Fruit fly (Drosophila melanogaster) whole organism, pupa: ENCODE data around the gene Rad9.

Source experiments
- CG10348 ChIP-seq: fragments of 200-800 bp; sonication (Bioruptor generic); IDR thresholded peaks from 2 replicates; pipeline ENCODE4 v1.3.6; 2022; ENCODE audit warnings: missing biosample characterization, missing genetic modification characterization
- CG12605 ChIP-seq: fragments of 200-800 bp; sonication (Bioruptor generic); IDR thresholded peaks from 2 replicates; pipeline ENCODE4 v1.3.6; 2022; ENCODE audit warnings: missing biosample characterization, missing genetic modification characterization
- CG13204 ChIP-seq: fragments of 200-800 bp; sonication (Bioruptor generic); optimal IDR thresholded peaks from 2 replicates; lab custom pipeline; 2018; ENCODE audit warnings: missing biosample characterization, mild to moderate bottlenecking, missing genetic modification characterization, moderate library complexity
- CG14655 ChIP-seq: fragments of 200-800 bp; sonication (Bioruptor generic); optimal IDR thresholded peaks from 3 replicates; lab custom pipeline; 2017; ENCODE audit warnings: mild to moderate bottlenecking, missing biosample characterization, missing genetic modification reagents, missing genetic modification characterization
- CG15710 ChIP-seq: fragments of 200-800 bp; sonication (Bioruptor generic); optimal IDR thresholded peaks from 2 replicates; lab custom pipeline; 2018; ENCODE audit warnings: missing biosample characterization, mild to moderate bottlenecking, missing genetic modification characterization, moderate library complexity
- CG17806 ChIP-seq: fragments of 200-800 bp; sonication (Bioruptor generic); optimal IDR thresholded peaks from 2 replicates; lab custom pipeline; 2018; ENCODE audit warnings: missing biosample characterization, mild to moderate bottlenecking, missing genetic modification characterization, moderate library complexity
- CG32121 ChIP-seq: fragments of 200-800 bp; sonication (Bioruptor generic); IDR thresholded peaks from 2 replicates; pipeline ENCODE4 v1.3.6; 2022; ENCODE audit warnings: missing biosample characterization, missing genetic modification characterization
- CG34367 ChIP-seq: fragments of 200-800 bp; sonication (Bioruptor generic); optimal IDR thresholded peaks from 2 replicates; lab custom pipeline; 2018; ENCODE audit warnings: missing biosample characterization, mild to moderate bottlenecking, missing genetic modification characterization
- CG4496 ChIP-seq: fragments of 200-800 bp; sonication (Bioruptor generic); IDR thresholded peaks from 3 replicates; pipeline ENCODE4 v1.3.6; 2022; ENCODE audit warnings: missing biosample characterization, missing genetic modification characterization
- CG8159 ChIP-seq: fragments of 200-800 bp; sonication (Bioruptor generic); optimal IDR thresholded peaks from 3 replicates; lab custom pipeline; 2018; ENCODE audit warnings: missing biosample characterization, mild to moderate bottlenecking, missing genetic modification characterization, moderate library complexity
- CG8301 ChIP-seq: fragments of 200-800 bp; sonication (Bioruptor generic); optimal IDR thresholded peaks from 2 replicates; lab custom pipeline; 2018; ENCODE audit warnings: missing biosample characterization, mild to moderate bottlenecking, missing genetic modification characterization
- CG9948 ChIP-seq: fragments of 200-800 bp; sonication (Bioruptor generic); optimal IDR thresholded peaks from 2 replicates; lab custom pipeline; 2018; ENCODE audit warnings: missing biosample characterization, mild to moderate bottlenecking, missing genetic modification characterization, moderate library complexity
- D1 ChIP-seq: fragments of 200-800 bp; sonication (Bioruptor generic); optimal IDR thresholded peaks from 2 replicates; lab custom pipeline; 2018; ENCODE audit warnings: missing biosample characterization, mild to moderate bottlenecking, missing genetic modification characterization, moderate library complexity
- EcR ChIP-seq: fragments of 200-800 bp; sonication (Bioruptor generic); optimal IDR thresholded peaks from 3 replicates; lab custom pipeline; 2019; ENCODE audit warnings: missing biosample characterization, missing genetic modification characterization, mild to moderate bottlenecking, moderate library complexity, missing genetic modification reagents
- Ets98B ChIP-seq: fragments of 200-800 bp; sonication (Bioruptor generic); IDR thresholded peaks from 2 replicates; pipeline ENCODE4 v1.3.6; 2022; ENCODE audit warnings: missing biosample characterization, missing genetic modification characterization
- Pif1A ChIP-seq: fragments of 200-800 bp; sonication (Bioruptor generic); optimal IDR thresholded peaks from 3 replicates; lab custom pipeline; 2016; ENCODE audit warnings: missing biosample characterization, missing genetic modification characterization
- Pif1B ChIP-seq: fragments of 200-800 bp; sonication (Bioruptor generic); optimal IDR thresholded peaks from 3 replicates; lab custom pipeline; 2016; ENCODE audit warnings: missing biosample characterization, missing genetic modification characterization
- Snoo ChIP-seq: fragments of 200-800 bp; sonication (Bioruptor generic); optimal IDR thresholded peaks from 3 replicates; lab custom pipeline; 2017; ENCODE audit warnings: missing biosample characterization, mild to moderate bottlenecking, missing genetic modification characterization, inconsistent platforms
- fd96Ca ChIP-seq: fragments of 200-800 bp; sonication (Bioruptor generic); IDR thresholded peaks from 3 replicates; pipeline ENCODE4 v1.3.6; 2022; ENCODE audit warnings: missing biosample characterization, missing genetic modification characterization
- gl ChIP-seq: fragments of 200-800 bp; sonication (Bioruptor generic); optimal IDR thresholded peaks from 2 replicates; lab custom pipeline; 2018; ENCODE audit warnings: missing biosample characterization, mild to moderate bottlenecking, missing genetic modification characterization
- rn ChIP-seq: fragments of 200-800 bp; sonication (Bioruptor generic); IDR thresholded peaks from 2 replicates; pipeline ENCODE4 v1.3.6; 2022; ENCODE audit warnings: missing biosample characterization, missing genetic modification characterization

Rad9 gene

dm6 chr3L:18889222-18889866 lies 17.0 kb upstream of the Rad9 start:
- peak; percentile 72 for TF ChIP-seq Ets98B (GFP tag; lab: Robert Waterston, UW)
- TF ChIP-seq D1: no peak
- TF ChIP-seq rn (GFP tag; lab: Robert Waterston, UW): no peak
- peak; percentile 4 for TF ChIP-seq CG17806
- TF ChIP-seq Pif1A (GFP tag; lab: Kevin White, UChicago): peak; percentile 19
- TF ChIP-seq EcR: peak; percentile 71
- TF ChIP-seq CG14655 (GFP tag; lab: Kevin White, UChicago): peak; percentile 36
- no peak for TF ChIP-seq fd96Ca
- peak; percentile 56 for TF ChIP-seq CG12605 (GFP tag; lab: Robert Waterston, UW)
- no peak for TF ChIP-seq CG9948 (tag; lab: Kevin White, UChicago)
- TF ChIP-seq CG8301 (tag; lab: Kevin White, UChicago): peak; percentile 26
- TF ChIP-seq CG15710 (tag; lab: Kevin White, UChicago): no peak
- TF ChIP-seq Pif1B: no peak
- peak; percentile 47 for TF ChIP-seq CG8159 (tag; lab: Kevin White, UChicago)
- TF ChIP-seq CG13204: no peak
- 0 out of 2 replicates have a peak, but pooled peaks have one; percentile 14 for TF ChIP-seq CG32121 (GFP tag; lab: Robert Waterston, UW)
- TF ChIP-seq CG10348 (GFP tag; lab: Robert Waterston, UW): no peak
- TF ChIP-seq CG4496: peak; percentile 75; the same call in 2 of the 3 replicates
- peak; percentile 16 for TF ChIP-seq Snoo (tag; lab: Kevin White, UChicago)
- TF ChIP-seq CG34367 (tag; lab: Kevin White, UChicago): no peak
- peak; percentile 62 for TF ChIP-seq gl

DNA sequence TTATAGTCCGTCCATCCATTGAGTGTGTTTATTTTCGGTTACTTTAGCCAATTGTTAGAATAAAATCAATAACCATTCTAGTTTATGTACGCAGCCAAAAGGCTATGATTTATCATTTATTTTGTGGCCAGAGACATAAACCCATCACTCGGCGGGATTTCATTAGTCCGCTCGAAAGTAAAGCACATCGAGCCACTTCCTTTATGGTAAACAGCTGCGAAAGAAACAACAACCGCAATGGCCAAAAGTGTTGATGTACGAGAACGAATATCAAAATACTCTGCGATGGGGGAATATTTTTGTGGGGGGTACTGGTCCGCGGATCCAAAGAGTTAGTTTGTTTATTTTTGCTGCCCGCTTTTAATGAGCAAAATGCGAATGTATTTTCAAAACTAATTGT lies 9.3 kb upstream of the Rad9 start:
- TF ChIP-seq CG10348 (GFP tag; lab: Robert Waterston, UW) (no peak), CG9948 (tag; lab: Kevin White, UChicago) (no peak), EcR (no peak), CG32121 (GFP tag; lab: Robert Waterston, UW) (no peak), CG14655 (GFP tag; lab: Kevin White, UChicago) (no peak), CG17806 (no peak), D1 (no peak), CG8301 (tag; lab: Kevin White, UChicago) (no peak), CG34367 (tag; lab: Kevin White, UChicago) (no peak), CG12605 (GFP tag; lab: Robert Waterston, UW) (no peak), Pif1A (GFP tag; lab: Kevin White, UChicago) (no peak), CG8159 (tag; lab: Kevin White, UChicago) (no peak)

DNA sequence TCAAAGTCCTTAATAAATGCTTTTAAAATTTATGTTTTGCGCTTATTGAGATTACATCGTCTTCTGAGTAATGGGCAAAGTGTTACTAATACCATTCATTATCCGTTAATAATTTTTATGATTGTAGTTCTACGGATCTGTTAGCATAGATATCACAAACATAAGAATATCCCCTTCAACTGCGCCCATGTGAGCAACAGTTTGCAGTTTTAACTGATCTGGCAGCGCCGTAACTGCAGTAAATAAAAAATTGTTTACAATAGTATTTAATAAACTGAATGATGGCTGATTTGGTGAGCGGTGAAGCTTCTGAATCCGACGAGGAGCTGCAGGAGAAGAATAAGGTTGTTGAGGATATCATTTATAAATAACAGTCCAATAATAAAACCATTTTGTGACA lies 2.3 kb downstream of the Rad9 start, which contains the start of gene Blos3:
Blos3 (plus strand) TSS at position 198 of the 400 bp plus-strand sequence.
- TF ChIP-seq CG17806: peak; percentile 32
- TF ChIP-seq CG8159 (tag; lab: Kevin White, UChicago): no peak
- no peak for TF ChIP-seq CG12605 (GFP tag; lab: Robert Waterston, UW)
- TF ChIP-seq CG10348 (GFP tag; lab: Robert Waterston, UW): no peak
- no peak for TF ChIP-seq Pif1A (GFP tag; lab: Kevin White, UChicago)
- no peak for TF ChIP-seq CG14655 (GFP tag; lab: Kevin White, UChicago)
- TF ChIP-seq CG9948 (tag; lab: Kevin White, UChicago): peak; percentile 15
- TF ChIP-seq CG8301 (tag; lab: Kevin White, UChicago): no peak
- TF ChIP-seq Ets98B (GFP tag; lab: Robert Waterston, UW): no peak; the same call in 1 of the 2 replicates
- peak; percentile 46; the same call in 2 of the 3 replicates for TF ChIP-seq CG4496
- no peak for TF ChIP-seq EcR
- peak; percentile 24 for TF ChIP-seq CG15710 (tag; lab: Kevin White, UChicago)
- TF ChIP-seq Snoo (tag; lab: Kevin White, UChicago): no peak
- no peak for TF ChIP-seq Pif1B
- peak; percentile 65; the same call in 2 of the 3 replicates for TF ChIP-seq fd96Ca
- no peak for TF ChIP-seq gl
- TF ChIP-seq CG34367 (tag; lab: Kevin White, UChicago): no peak
- no peak for TF ChIP-seq rn (GFP tag; lab: Robert Waterston, UW)
- peak; percentile 63 for TF ChIP-seq CG32121 (GFP tag; lab: Robert Waterston, UW)
- TF ChIP-seq CG13204: no peak
- TF ChIP-seq D1: no peak
- TF ChIP-seq, all 21 proteins: peak for 6

- peak; percentile 51 for TF ChIP-seq CG8301 (tag; lab: Kevin White, UChicago)
- peak; percentile 22; the same call in 1 of the 2 replicates for TF ChIP-seq Ets98B (GFP tag; lab: Robert Waterston, UW)
- TF ChIP-seq CG4496: peak; percentile 35; the same call in 1 of the 3 replicates
- TF ChIP-seq CG17806: peak; percentile 38
- no peak for TF ChIP-seq CG14655 (GFP tag; lab: Kevin White, UChicago)
- TF ChIP-seq D1: no peak
- no peak for TF ChIP-seq Pif1A (GFP tag; lab: Kevin White, UChicago)
- no peak for TF ChIP-seq gl
- 0 out of 2 replicates have a peak, but pooled peaks have one; percentile 42 for TF ChIP-seq CG32121 (GFP tag; lab: Robert Waterston, UW)
- TF ChIP-seq CG8159 (tag; lab: Kevin White, UChicago): peak; percentile 61
- TF ChIP-seq fd96Ca: no peak
- TF ChIP-seq rn (GFP tag; lab: Robert Waterston, UW): 0 out of 2 replicates have a peak, but pooled peaks have one; percentile 6
- peak; percentile 40 for TF ChIP-seq CG15710 (tag; lab: Kevin White, UChicago)
- peak; percentile 41 for TF ChIP-seq Snoo (tag; lab: Kevin White, UChicago)
- TF ChIP-seq Pif1B: peak; percentile 30
These were observed 3.1 kb downstream of the Rad9 start, which contains the start of gene Grx1 for dm6 chr3L:18869035-18869826. Gene Grx1, plus strand, starts transcription at chr3L:18869230.

DNA sequence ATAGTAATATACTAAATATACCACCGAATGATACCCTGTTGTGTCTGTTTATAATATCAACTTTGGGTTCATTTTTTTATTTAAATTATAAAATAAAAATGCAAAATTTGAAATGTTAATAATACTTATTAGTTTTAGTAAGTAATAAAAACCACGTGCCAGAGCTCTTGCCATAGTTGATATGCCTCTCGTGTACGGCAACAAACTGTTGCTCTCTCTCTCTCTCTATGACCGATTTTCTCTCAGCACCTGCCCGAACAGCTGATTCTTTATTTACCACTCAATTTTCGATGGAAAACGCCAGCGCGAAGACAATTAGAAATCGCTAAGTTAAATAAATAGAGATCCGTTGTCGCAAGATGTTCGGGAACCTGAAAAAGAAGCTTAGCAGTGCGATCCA lies 4.8 kb downstream of the Rad9 start, which contains the start of gene Dysb:
Dysb (plus strand) TSS at position 251 of the 400 bp plus-strand sequence.
- TF ChIP-seq CG8159 (tag; lab: Kevin White, UChicago): peak; percentile 79
- TF ChIP-seq CG9948 (tag; lab: Kevin White, UChicago): peak; percentile 70
- no peak for TF ChIP-seq gl
- TF ChIP-seq D1: peak; percentile 46
- peak; percentile 70 for TF ChIP-seq CG34367 (tag; lab: Kevin White, UChicago)
- no peak; the same call in 2 of the 3 replicates for TF ChIP-seq fd96Ca
- no peak; the same call in 1 of the 2 replicates for TF ChIP-seq rn (GFP tag; lab: Robert Waterston, UW)
- peak; percentile 83 for TF ChIP-seq CG17806
- TF ChIP-seq CG12605 (GFP tag; lab: Robert Waterston, UW): peak; percentile 92
- TF ChIP-seq Pif1B: peak; percentile 82
- no peak for TF ChIP-seq CG14655 (GFP tag; lab: Kevin White, UChicago)
- TF ChIP-seq CG13204: no peak
- TF ChIP-seq CG4496: peak; percentile 93
- TF ChIP-seq CG32121 (GFP tag; lab: Robert Waterston, UW): peak; percentile 90
- peak; percentile 75 for TF ChIP-seq CG15710 (tag; lab: Kevin White, UChicago)
- peak; percentile 96 for TF ChIP-seq Ets98B (GFP tag; lab: Robert Waterston, UW)
- peak; percentile 80 for TF ChIP-seq CG8301 (tag; lab: Kevin White, UChicago)
- TF ChIP-seq Snoo (tag; lab: Kevin White, UChicago): peak; percentile 81
- peak; percentile 76 for TF ChIP-seq Pif1A (GFP tag; lab: Kevin White, UChicago)
- 0 out of 2 replicates have a peak, but pooled peaks have one; percentile 26 for TF ChIP-seq CG10348 (GFP tag; lab: Robert Waterston, UW)
- TF ChIP-seq EcR: no peak
- TF ChIP-seq, all 21 proteins: peak for 15
